Fruit fly (Drosophila melanogaster) whole organism, embryonic: ENCODE data around the gene mRpS31.

Source experiments
- CG5953 ChIP-seq: fragments of 200-800 bp; sonication (Bioruptor generic); IDR thresholded peaks from 2 replicates; pipeline ENCODE4 v1.3.6; 2022; ENCODE audit warnings: missing biosample characterization, missing genetic modification characterization
- CG6765 ChIP-seq: fragments of 200-800 bp; sonication (Bioruptor generic); optimal IDR thresholded peaks from 3 replicates; lab custom pipeline; 2017; ENCODE audit warnings: missing biosample characterization, mild to moderate bottlenecking, missing genetic modification characterization
- CG7928 ChIP-seq: fragments of 200-800 bp; sonication (Bioruptor generic); optimal IDR thresholded peaks from 2 replicates; lab custom pipeline; 2017; ENCODE audit warnings: missing biosample characterization, mild to moderate bottlenecking, missing genetic modification characterization
- MESR4 ChIP-seq: fragments of 200-800 bp; sonication (Bioruptor generic); optimal IDR thresholded peaks from 2 replicates; lab custom pipeline; 2018; ENCODE audit warnings: missing biosample characterization, mild to moderate bottlenecking, missing genetic modification characterization, moderate library complexity
- Rx ChIP-seq: fragments of 200-800 bp; sonication (Bioruptor generic); IDR thresholded peaks from 2 replicates; pipeline ENCODE4 v1.3.6; 2022; ENCODE audit warnings: missing biosample characterization, missing genetic modification characterization
- fd3F ChIP-seq: fragments of 200-800 bp; sonication (Bioruptor generic); optimal IDR thresholded peaks from 2 replicates; lab custom pipeline; 2018; ENCODE audit warnings: missing biosample characterization, mild to moderate bottlenecking, missing genetic modification characterization, moderate library complexity
- gt ChIP-seq: fragments of 200-800 bp; sonication (Bioruptor generic); IDR thresholded peaks from 2 replicates; pipeline ENCODE4 v1.3.6; 2022; ENCODE audit warnings: missing biosample characterization, missing genetic modification characterization
- h ChIP-seq: fragments of >200 bp; optimal IDR thresholded peaks from 2 replicates; lab custom pipeline; 2017
- lbe ChIP-seq: fragments of 200-800 bp; sonication (Bioruptor generic); optimal IDR thresholded peaks from 2 replicates; lab custom pipeline; 2016; ENCODE audit warnings: missing biosample characterization, mild to moderate bottlenecking, missing genetic modification characterization
- sd ChIP-seq: fragments of 200-800 bp; sonication (Bioruptor generic); optimal IDR thresholded peaks from 3 replicates; lab custom pipeline; 2018; ENCODE audit warnings: missing biosample characterization, mild to moderate bottlenecking, missing genetic modification characterization, moderate library complexity
- toy ChIP-seq: fragments of 200-800 bp; sonication (Bioruptor generic); IDR thresholded peaks from 2 replicates; pipeline ENCODE4 v1.3.6; 2022; ENCODE audit warnings: missing biosample characterization, missing genetic modification characterization
- usp ChIP-seq: fragments of >200 bp; optimal IDR thresholded peaks from 2 replicates; lab custom pipeline; 2017; ENCODE audit warnings: missing biosample characterization, missing genetic modification characterization

DNA sequence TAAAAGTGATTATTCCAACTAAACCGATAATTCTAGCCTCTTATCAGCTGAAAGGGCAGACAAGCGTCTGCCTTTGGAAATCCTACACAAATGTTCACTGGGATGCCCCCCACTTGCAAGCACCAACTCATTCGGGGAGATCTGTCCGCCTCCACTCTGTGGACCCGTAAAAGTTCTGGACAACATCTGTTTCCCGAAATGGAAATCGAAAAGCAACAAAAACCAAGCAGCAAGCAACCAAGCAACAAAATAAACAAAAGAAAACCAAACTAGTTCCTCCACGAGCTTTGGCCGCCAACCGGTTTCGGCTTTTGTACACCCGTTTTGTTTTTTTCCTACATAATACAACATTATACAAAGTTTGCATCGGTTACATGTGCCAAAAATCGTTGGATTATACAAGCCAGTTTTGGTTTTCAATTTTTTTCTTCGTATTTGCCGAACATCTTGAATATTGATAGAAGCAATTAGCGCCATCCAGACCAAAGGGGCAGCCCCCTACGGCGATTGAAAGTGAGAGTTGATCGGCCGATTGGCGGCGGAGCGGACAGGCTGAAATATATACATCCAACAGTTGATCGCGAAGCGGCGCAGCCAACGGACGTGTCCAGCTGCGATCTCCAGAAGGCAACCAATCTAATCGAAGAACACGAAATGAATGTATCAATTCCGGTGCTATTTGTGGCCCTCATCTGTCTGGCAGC lies 46.2 kb upstream of the mRpS31 start, which contains the start of gene CG17032:
- no peak for TF ChIP-seq gt
- no peak for TF ChIP-seq sd (tag; lab: Kevin White, UChicago)
- no peak for TF ChIP-seq Rx (GFP tag; lab: Robert Waterston, UW)
- TF ChIP-seq lbe (GFP tag; lab: Kevin White, UChicago) = no peak
- no peak for TF ChIP-seq CG5953 (GFP tag; lab: Robert Waterston, UW)
- no peak for TF ChIP-seq CG6765 (GFP tag; lab: Kevin White, UChicago)
- no peak for TF ChIP-seq CG7928 (GFP tag; lab: Kevin White, UChicago)
- no peak for TF ChIP-seq h (lab: Kevin White, UChicago)
- TF ChIP-seq MESR4 (GFP tag; lab: Kevin White, UChicago) = peak; percentile 4
- no peak for TF ChIP-seq toy (GFP tag; lab: Robert Waterston, UW)
- no peak for TF ChIP-seq fd3F
- TF ChIP-seq usp (GFP tag; lab: Kevin White, UChicago) = no peak
